Fruit fly (Drosophila melanogaster): ENCODE data around the gene 5-HT2A.

dm6 chr3R:4601887-4602531, 10.7 kb upstream of the 5-HT2A start:
- TF ChIP-seq CG8478 (optimal IDR thresholded peaks at IDR 0.05) (no peak), pan (optimal IDR thresholded peaks at IDR 0.05) (no peak), psq (optimal IDR thresholded peaks at IDR 0.05) (no peak)

Measured in whole organism.